Worm (Caenorhabditis elegans) whole organism, L4/young adult: ENCODE data around the gene F26F4.8.

ENCODE experiments used
- W03F9.2 ChIP-seq: fragments of 150-350 bp; optimal IDR thresholded peaks from 2 replicates; lab custom pipeline; 2014; ENCODE audit warnings: missing biosample characterization, missing genetic modification characterization
- dao-5 ChIP-seq: sonication (generic microtip); optimal IDR thresholded peaks from 2 replicates; lab custom pipeline; 2016; ENCODE audit warnings: missing genotype, missing genetic modification characterization, moderate library complexity, missing compliant biosample characterization
- him-1 ChIP-seq: sonication (generic microtip); optimal IDR thresholded peaks from 2 replicates; lab custom pipeline; 2016; ENCODE audit warnings: missing genotype, missing genetic modification reagents, missing genetic modification characterization, missing compliant biosample characterization

The F26F4.8 gene

ce11 chrIII:4905405-4905804 lies at the start of gene F26F4.8:
F26F4.8 (minus strand) TSS chrIII:4905473.
- TF ChIP-seq dao-5 (no peak), W03F9.2 (tag; lab: Kevin White, UChicago) (no peak), him-1 (tag; lab: Kevin White, UChicago) (no peak)

- TF ChIP-seq W03F9.2 (tag; lab: Kevin White, UChicago) = no peak
- no peak for TF ChIP-seq him-1 (tag; lab: Kevin White, UChicago)
- no peak for TF ChIP-seq dao-5
These were observed 47.7 kb upstream of the F26F4.8 start for ce11 chrIII:4952970-4953369.

- TF ChIP-seq W03F9.2 (tag; lab: Kevin White, UChicago) = no peak
- TF ChIP-seq him-1 (tag; lab: Kevin White, UChicago) = no peak
- no peak for TF ChIP-seq dao-5
These were observed 46.6 kb upstream of the F26F4.8 start, which contains the start of gene flh-2 for ce11 chrIII:4951824-4952223. flh-2 (plus strand) TSS chrIII:4952124.

ce11 chrIII:4951210-4951609 lies 45.9 kb upstream of the F26F4.8 start:
- TF ChIP-seq W03F9.2 (tag; lab: Kevin White, UChicago) (no peak), dao-5 (no peak), him-1 (tag; lab: Kevin White, UChicago) (no peak)

- no peak for TF ChIP-seq W03F9.2 (tag; lab: Kevin White, UChicago)
- TF ChIP-seq him-1 (tag; lab: Kevin White, UChicago) = peak; percentile 27
These were observed 45.1 kb upstream of the F26F4.8 start for ce11 chrIII:4950345-4950744.

ce11 chrIII:4948631-4949030 lies 43.4 kb upstream of the F26F4.8 start:
- TF ChIP-seq W03F9.2 (tag; lab: Kevin White, UChicago) (no peak), him-1 (tag; lab: Kevin White, UChicago) (no peak), dao-5 (no peak)

- TF ChIP-seq dao-5 = no peak
- no peak for TF ChIP-seq W03F9.2 (tag; lab: Kevin White, UChicago)
- no peak for TF ChIP-seq him-1 (tag; lab: Kevin White, UChicago)
These were observed 42.1 kb upstream of the F26F4.8 start for ce11 chrIII:4947352-4947751.

ce11 chrIII:4944213-4944612 lies 38.9 kb upstream of the F26F4.8 start, which contains the start of gene ntl-9:
ntl-9 (plus strand) TSS chrIII:4944513.
- TF ChIP-seq him-1 (tag; lab: Kevin White, UChicago) (no peak), dao-5 (no peak), W03F9.2 (tag; lab: Kevin White, UChicago) (no peak)

ce11 chrIII:4939267-4939666 lies 34.0 kb upstream of the F26F4.8 start, which contains the start of gene rpb-2:
rpb-2 (plus strand) TSS chrIII:4939567.
- TF ChIP-seq W03F9.2 (tag; lab: Kevin White, UChicago) (no peak), him-1 (tag; lab: Kevin White, UChicago) (no peak), dao-5 (no peak)

ce11 chrIII:4937022-4937421 lies 31.7 kb upstream of the F26F4.8 start, which contains the start of gene fsn-1:
fsn-1 (plus strand) TSS chrIII:4937322.
- TF ChIP-seq W03F9.2 (tag; lab: Kevin White, UChicago) (no peak), dao-5 (no peak), him-1 (tag; lab: Kevin White, UChicago) (no peak)

ce11 chrIII:4934896-4935628 lies 29.8 kb upstream of the F26F4.8 start, which contains the start of gene mrps-18C:
mrps-18C (plus strand) TSS chrIII:4935578.
- TF ChIP-seq dao-5 = no peak
- TF ChIP-seq him-1 (tag; lab: Kevin White, UChicago) = no peak
- no peak for TF ChIP-seq W03F9.2 (tag; lab: Kevin White, UChicago)

- no peak for TF ChIP-seq W03F9.2 (tag; lab: Kevin White, UChicago)
- TF ChIP-seq dao-5 = no peak
- TF ChIP-seq him-1 (tag; lab: Kevin White, UChicago) = no peak
These were observed 27.0 kb upstream of the F26F4.8 start, which contains the start of the genes C26E6.12 and eri-9 for ce11 chrIII:4932203-4932699. C26E6.12 (minus strand) TSS chrIII:4932253. eri-9 (plus strand) TSS chrIII:4932450.

- TF ChIP-seq him-1 (tag; lab: Kevin White, UChicago) (no peak), W03F9.2 (tag; lab: Kevin White, UChicago) (peak; percentile 79)
These were observed 24.9 kb upstream of the F26F4.8 start, which contains the start of gene set-2 for ce11 chrIII:4930154-4930679. set-2 (minus strand) TSS chrIII:4930204.

ce11 chrIII:4924134-4924533 lies 18.9 kb upstream of the F26F4.8 start:
- TF ChIP-seq him-1 (tag; lab: Kevin White, UChicago) (no peak), dao-5 (no peak), W03F9.2 (tag; lab: Kevin White, UChicago) (no peak)
